Worm (Caenorhabditis elegans): ENCODE data around the gene K08D8.4.
A peak's percentile ranks its signal among the peaks of the same experiment; 100 is the strongest.

Gene K08D8.4

DNA sequence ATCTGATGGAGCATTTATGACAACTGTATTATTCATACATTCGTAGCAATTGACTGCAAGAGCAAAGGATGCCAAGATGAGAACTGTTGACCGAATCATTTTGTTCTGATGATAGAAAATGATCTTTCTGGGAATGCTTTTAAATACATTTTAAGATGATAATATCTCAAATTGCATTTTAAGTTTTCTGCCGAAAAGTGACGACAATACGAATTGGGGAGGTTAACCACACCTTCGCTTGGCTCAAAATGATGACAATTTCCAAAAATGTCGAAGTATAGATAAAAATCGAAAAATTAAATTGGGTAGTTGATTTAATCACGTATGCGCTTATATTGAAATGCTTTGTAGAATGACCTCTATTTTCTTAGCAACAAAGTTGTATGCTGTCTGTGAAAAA is 31.5 kb upstream of the K08D8.4 start, which contains the start of gene dod-24:
TSS of gene dod-24 (minus strand) at position 101 of the 400 bp plus-strand sequence.
- no peak for TF ChIP-seq elt-2 (tag; optimal IDR thresholded peaks at IDR 0.05)
- no peak for TF ChIP-seq pha-4 (tag; optimal IDR thresholded peaks at IDR 0.05)
- no peak for TF ChIP-seq odd-2 (tag; optimal IDR thresholded peaks at IDR 0.05)
- TF ChIP-seq madf-2 (tag; optimal IDR thresholded peaks at IDR 0.05) = no peak
- no peak for TF ChIP-seq npax-4 (tag; optimal IDR thresholded peaks at IDR 0.05)
- TF ChIP-seq C38D4.7 (GFP tag; optimal IDR thresholded peaks at IDR 0.05) = no peak
- TF ChIP-seq ceh-14 (tag; optimal IDR thresholded peaks at IDR 0.05) = no peak
- no peak for TF ChIP-seq syd-9 (tag; optimal IDR thresholded peaks at IDR 0.05)
- TF ChIP-seq tbx-2 (tag; optimal IDR thresholded peaks at IDR 0.05) = no peak
- no peak for TF ChIP-seq sdc-2 (tag; optimal IDR thresholded peaks at IDR 0.05)
- no peak for TF ChIP-seq dve-1 (tag; optimal IDR thresholded peaks at IDR 0.05)
- TF ChIP-seq eyg-1 (tag; optimal IDR thresholded peaks at IDR 0.05) = no peak
- no peak for TF ChIP-seq gmeb-2 (tag; optimal IDR thresholded peaks at IDR 0.05)
- TF ChIP-seq hlh-30 (tag; optimal IDR thresholded peaks at IDR 0.05; ENCODE audit: insufficient read depth) = no peak
- no peak for TF ChIP-seq ahr-1 (tag; optimal IDR thresholded peaks at IDR 0.05)
- TF ChIP-seq fkh-10 (GFP tag; optimal IDR thresholded peaks at IDR 0.05) = no peak
- TF ChIP-seq pqm-1 (tag; optimal IDR thresholded peaks at IDR 0.05) = no peak
- TF ChIP-seq unc-42 (tag; optimal IDR thresholded peaks at IDR 0.05) = no peak
- TF ChIP-seq che-1 (tag; optimal IDR thresholded peaks at IDR 0.05) = no peak

DNA sequence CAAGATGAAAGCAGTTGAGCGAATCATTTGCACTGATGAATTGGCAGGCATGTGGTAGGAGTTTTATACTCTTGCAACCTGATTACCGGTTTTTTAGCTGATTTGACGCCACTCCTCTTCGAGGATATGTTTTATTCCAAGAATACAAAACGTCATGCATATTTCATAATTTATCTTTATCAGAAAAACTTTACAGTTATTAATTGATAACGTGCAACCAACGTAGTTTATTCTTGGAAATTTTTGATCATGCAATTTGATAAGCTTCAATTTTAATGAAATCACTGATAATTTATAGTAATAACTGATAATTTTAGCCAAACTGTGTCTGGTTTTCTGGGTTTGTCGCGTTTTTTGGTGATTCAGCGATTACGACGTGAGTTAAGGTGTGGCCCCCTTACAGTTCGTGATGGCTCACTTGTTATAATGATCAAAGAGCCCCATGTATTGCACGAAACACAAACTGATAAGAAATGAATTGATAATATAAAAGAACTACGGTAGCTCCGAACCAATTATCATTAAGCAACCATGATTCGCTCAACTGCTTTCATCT is 26.5 kb upstream of the K08D8.4 start, which contains the start of the genes cld-1 and dod-21:
TSS of gene cld-1 (minus strand) at position 51 of the 556 bp plus-strand sequence.
TSS of gene dod-21 (plus strand) at position 518 of the 556 bp plus-strand sequence.
- TF ChIP-seq elt-2 (tag; optimal IDR thresholded peaks at IDR 0.05) (peak; percentile 70), sox-4 (tag; optimal IDR thresholded peaks at IDR 0.05) (no peak)

ce11 chrIV:12926639-12927038 is 16.8 kb upstream of the K08D8.4 start, which contains the start of gene srlf-5:
Gene srlf-5, minus strand, starts transcription at chrIV:12926739.
- no peak for TF ChIP-seq unc-3 (GFP tag; conservative IDR thresholded peaks at IDR 0.05)
- no peak for TF ChIP-seq unc-3 (tag; optimal IDR thresholded peaks at IDR 0.05)
- TF ChIP-seq ahr-1 (tag; optimal IDR thresholded peaks at IDR 0.05) = no peak
- TF ChIP-seq pag-3 (tag; optimal IDR thresholded peaks at IDR 0.05; ENCODE audit: borderline replicate concordance) = no peak
- TF ChIP-seq unc-55 (GFP tag; optimal IDR thresholded peaks at IDR 0.05) = no peak
- no peak for TF ChIP-seq elt-2 (tag; optimal IDR thresholded peaks at IDR 0.05)
- TF ChIP-seq ceh-48 (tag; optimal IDR thresholded peaks at IDR 0.05) = no peak
- no peak for TF ChIP-seq C38D4.7 (GFP tag; optimal IDR thresholded peaks at IDR 0.05)
- no peak for TF ChIP-seq zip-5 (tag; optimal IDR thresholded peaks at IDR 0.05)
- TF ChIP-seq eyg-1 (tag; optimal IDR thresholded peaks at IDR 0.05) = no peak
- TF ChIP-seq ceh-9 (tag; optimal IDR thresholded peaks at IDR 0.05) = no peak
- TF ChIP-seq F13H6.1 (tag; optimal IDR thresholded peaks at IDR 0.05) = no peak
- no peak for TF ChIP-seq ceh-45 (GFP tag; IDR thresholded peaks at IDR 0.05)
- TF ChIP-seq nfya-1 (tag; optimal IDR thresholded peaks at IDR 0.05) = no peak
- no peak for TF ChIP-seq dve-1 (tag; optimal IDR thresholded peaks at IDR 0.05)
- TF ChIP-seq fkh-6 (tag; optimal IDR thresholded peaks at IDR 0.05) = no peak
- TF ChIP-seq ceh-19 (GFP tag; optimal IDR thresholded peaks at IDR 0.05) = no peak

DNA sequence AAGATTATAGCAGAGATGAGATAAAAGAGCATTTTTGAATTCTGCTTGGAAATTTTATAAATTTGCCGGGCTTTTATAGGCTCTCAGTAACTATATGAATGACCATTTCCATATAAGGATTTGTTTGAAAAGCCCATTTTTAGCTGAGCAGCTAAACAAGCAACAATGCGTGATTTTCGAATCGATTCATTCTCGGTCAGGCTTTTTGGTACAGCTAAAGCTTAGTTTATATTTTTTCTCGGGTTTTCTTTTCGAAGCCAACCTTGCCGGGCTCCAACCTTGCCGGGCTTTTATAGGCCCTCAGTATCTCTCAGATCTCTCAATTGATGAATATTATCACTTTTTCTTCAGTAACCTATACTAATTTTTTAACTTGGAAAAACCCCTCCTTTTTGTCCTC is 14.5 kb upstream of the K08D8.4 start, which contains the start of gene srlf-4:
TSS of gene srlf-4 (minus strand) at position 101 of the 400 bp plus-strand sequence.
- no peak for TF ChIP-seq ahr-1 (tag; optimal IDR thresholded peaks at IDR 0.05)
- TF ChIP-seq fkh-10 (GFP tag; optimal IDR thresholded peaks at IDR 0.05) = no peak
- TF ChIP-seq ref-2 (tag; optimal IDR thresholded peaks at IDR 0.05) = no peak
- no peak for TF ChIP-seq pha-2 (tag; optimal IDR thresholded peaks at IDR 0.05)
- no peak for TF ChIP-seq hlh-13 (GFP tag; optimal IDR thresholded peaks at IDR 0.05)
- TF ChIP-seq K09A11.1 (tag; optimal IDR thresholded peaks at IDR 0.05; ENCODE audit: insufficient read depth) = no peak
- TF ChIP-seq ceh-2 (tag; optimal IDR thresholded peaks at IDR 0.05) = no peak
- TF ChIP-seq hlh-8 (tag; optimal IDR thresholded peaks at IDR 0.05) = no peak
- TF ChIP-seq ceh-34 (tag; optimal IDR thresholded peaks at IDR 0.05) = no peak
- no peak for TF ChIP-seq pag-3 (tag; optimal IDR thresholded peaks at IDR 0.05; ENCODE audit: borderline replicate concordance)
- TF ChIP-seq F13H6.1 (tag; optimal IDR thresholded peaks at IDR 0.05) = no peak
- no peak for TF ChIP-seq ets-4 (tag; optimal IDR thresholded peaks at IDR 0.05)
- TF ChIP-seq ceh-9 (tag; optimal IDR thresholded peaks at IDR 0.05) = no peak
- TF ChIP-seq C38D4.7 (GFP tag; optimal IDR thresholded peaks at IDR 0.05) = no peak
- TF ChIP-seq che-1 (tag; optimal IDR thresholded peaks at IDR 0.05) = no peak
- no peak for TF ChIP-seq nhr-232 (tag; optimal IDR thresholded peaks at IDR 0.05)
- no peak for TF ChIP-seq unc-86 (tag; optimal IDR thresholded peaks at IDR 0.05)
- TF ChIP-seq nhr-11 (tag; optimal IDR thresholded peaks at IDR 0.05) = no peak
- no peak for TF ChIP-seq zip-5 (tag; optimal IDR thresholded peaks at IDR 0.05)

Data from whole organism, late embryonic.